Fruit fly (Drosophila melanogaster): ENCODE measurements around the gene Vps16A.
A peak's percentile ranks its signal among the peaks of the same experiment; 100 is the strongest.

Gene Vps16A

DNA sequence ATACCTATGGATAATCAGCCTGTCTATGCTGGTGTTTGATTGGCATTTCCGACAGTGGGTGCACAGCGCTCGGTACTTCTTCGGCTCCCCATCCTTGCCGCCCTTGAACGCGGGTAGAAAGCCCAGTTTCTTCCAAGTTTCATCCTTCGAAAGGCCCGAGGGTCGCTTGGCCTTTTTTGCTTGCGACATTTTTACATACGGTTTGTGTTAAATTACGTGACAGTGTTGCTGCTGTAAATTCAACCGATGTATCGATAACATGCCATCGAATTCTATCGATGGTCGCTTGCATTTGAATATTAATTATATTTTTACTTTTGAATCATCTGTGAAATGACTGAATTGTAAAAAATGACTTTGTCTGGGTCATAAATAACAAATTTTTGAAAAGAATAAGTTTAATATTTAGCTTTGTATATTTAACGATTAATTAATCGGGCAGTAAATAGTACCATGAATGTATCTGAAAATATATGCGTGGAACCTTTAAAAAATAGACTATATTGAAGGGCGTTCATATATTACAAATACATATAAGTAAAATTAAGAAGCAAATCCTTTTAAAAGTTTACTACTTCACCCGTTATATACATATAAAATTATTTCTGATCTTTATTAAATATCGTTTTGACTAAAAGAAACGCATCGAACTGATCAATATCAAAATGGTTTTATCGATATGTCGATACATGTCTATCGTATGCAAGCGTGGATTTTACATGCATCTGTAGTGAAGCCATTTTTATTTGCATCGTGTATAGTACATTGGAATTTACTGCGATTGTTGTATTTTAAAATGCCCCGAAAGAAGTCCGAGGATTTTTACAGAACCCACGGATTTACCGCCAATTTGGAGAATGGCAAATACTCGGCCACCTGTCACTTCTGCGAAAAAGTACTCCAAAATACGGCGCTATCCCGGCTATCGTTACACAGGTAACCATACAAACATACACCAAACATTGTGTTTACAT lies 8.3 kb upstream of the Vps16A start, which contains the start of the genes Ibf2 and Ibf1 (continued):
- TF ChIP-seq sd (tag; optimal IDR thresholded peaks at IDR 0.05) (no peak), pzg (GFP tag; optimal IDR thresholded peaks at IDR 0.05) (peak; percentile 42), CG9215 (GFP tag; IDR thresholded peaks at IDR 0.05) (no peak), Lhr (GFP tag; optimal IDR thresholded peaks at IDR 0.05) (peak; percentile 2), HLH4C (GFP tag; IDR thresholded peaks at IDR 0.05; ENCODE audit: partially characterized antibody) (peak; percentile 77), Pdp1 (GFP tag; optimal IDR thresholded peaks at IDR 0.05) (no peak), Lpt (GFP tag; optimal IDR thresholded peaks at IDR 0.05) (no peak), repo (GFP tag; optimal IDR thresholded peaks at IDR 0.05) (no peak), fru (optimal IDR thresholded peaks at IDR 0.05) (no peak), nerfin-1 (tag; optimal IDR thresholded peaks at IDR 0.05) (peak; percentile 92), onecut (GFP tag; IDR thresholded peaks at IDR 0.05) (no peak), tgo (GFP tag; IDR thresholded peaks at IDR 0.05) (no peak), knrl (GFP tag; IDR thresholded peaks at IDR 0.05; ENCODE audit: partially characterized antibody) (peak; percentile 80), zen2 (GFP tag; IDR thresholded peaks at IDR 0.05; ENCODE audit: partially characterized antibody) (peak; percentile 45; the same call in 2 of the 3 replicates), vnd (GFP tag; IDR thresholded peaks at IDR 0.05; ENCODE audit: partially characterized antibody) (peak; percentile 79), CG10267 (tag; optimal IDR thresholded peaks at IDR 0.05) (peak; percentile 5), cato (GFP tag; optimal IDR thresholded peaks at IDR 0.05; ENCODE audit: borderline replicate concordance) (no peak), CG30431 (GFP tag; optimal IDR thresholded peaks at IDR 0.05) (no peak), CG12155 (GFP tag; optimal IDR thresholded peaks at IDR 0.05) (no peak), CG8281 (tag; optimal IDR thresholded peaks at IDR 0.05) (no peak), CG11723 (GFP tag; optimal IDR thresholded peaks at IDR 0.05) (no peak), shn (GFP tag; optimal IDR thresholded peaks at IDR 0.05) (no peak), Med (GFP tag) (peak; percentile 22), CG32767 (GFP tag; IDR thresholded peaks at IDR 0.05) (no peak), CG18011 (GFP tag; optimal IDR thresholded peaks at IDR 0.05) (no peak), CG3847 (GFP tag; IDR thresholded peaks at IDR 0.05) (no peak), chinmo (GFP tag; IDR thresholded peaks at IDR 0.05; ENCODE audit: partially characterized antibody) (peak; percentile 61; the same call in 2 of the 4 replicates), NC2α (GFP tag; optimal IDR thresholded peaks at IDR 0.05) (no peak), CG17361 (GFP tag; IDR thresholded peaks at IDR 0.05) (0 out of 3 replicates have a peak, but pooled peaks have one; percentile 28), Opbp (GFP tag; IDR thresholded peaks at IDR 0.05; ENCODE audit: partially characterized antibody) (peak; percentile 80; the same call in 2 of the 3 replicates), lmd (GFP tag; IDR thresholded peaks at IDR 0.05) (no peak), sens-2 (GFP tag; IDR thresholded peaks at IDR 0.05) (no peak), ash1 (GFP tag; optimal IDR thresholded peaks at IDR 0.05) (no peak), run (tag; optimal IDR thresholded peaks at IDR 0.05) (no peak), grau (tag; optimal IDR thresholded peaks at IDR 0.05) (no peak), maf-S (GFP tag; optimal IDR thresholded peaks at IDR 0.05) (no peak), kni (GFP tag; optimal IDR thresholded peaks at IDR 0.05) (no peak), gce (GFP tag; IDR thresholded peaks at IDR 0.05) (no peak), Ets97D (GFP tag; optimal IDR thresholded peaks at IDR 0.05) (no peak), Bgb (GFP tag; IDR thresholded peaks at IDR 0.05; ENCODE audit: partially characterized antibody) (peak; percentile 88), CG4707 (GFP tag; optimal IDR thresholded peaks at IDR 0.05) (no peak), CG13894 (tag; optimal IDR thresholded peaks at IDR 0.05) (no peak), pnt (GFP tag; optimal IDR thresholded peaks at IDR 0.05) (no peak), CG2120 (GFP tag; optimal IDR thresholded peaks at IDR 0.05) (no peak), CG6654 (GFP tag; optimal IDR thresholded peaks at IDR 0.05) (no peak), Rx (GFP tag; IDR thresholded peaks at IDR 0.05) (no peak), ssp (GFP tag; IDR thresholded peaks at IDR 0.05) (no peak), sqz (GFP tag; optimal IDR thresholded peaks at IDR 0.05) (no peak)
